Fruit fly (Drosophila melanogaster) whole organism, adult: Measurements from ENCODE around the gene capt.

ENCODE experiments used
- CG11617 ChIP-seq: fragments of 200-800 bp; sonication (Bioruptor generic); optimal IDR thresholded peaks from 2 replicates; lab custom pipeline; 2017; ENCODE audit warnings: mild to moderate bottlenecking, missing biosample characterization, missing genetic modification reagents, missing genetic modification characterization
- CG12768 ChIP-seq: fragments of 200-800 bp; sonication (Bioruptor generic); optimal IDR thresholded peaks from 2 replicates; lab custom pipeline; 2017; ENCODE audit warnings: missing biosample characterization, missing genetic modification characterization, mild to moderate bottlenecking, moderate library complexity, missing genetic modification reagents
- CG14711 ChIP-seq: fragments of 200-800 bp; sonication (Bioruptor generic); optimal IDR thresholded peaks from 2 replicates; lab custom pipeline; 2018; ENCODE audit warnings: missing biosample characterization, mild to moderate bottlenecking, missing genetic modification characterization, moderate library complexity
- CG1620 ChIP-seq: fragments of 200-800 bp; sonication (Bioruptor generic); optimal IDR thresholded peaks from 2 replicates; lab custom pipeline; 2016; ENCODE audit warnings: missing biosample characterization, missing genetic modification characterization
- CG33017 ChIP-seq: fragments of 200-800 bp; sonication (Bioruptor generic); optimal IDR thresholded peaks from 2 replicates; lab custom pipeline; 2018; ENCODE audit warnings: missing biosample characterization, mild to moderate bottlenecking, missing genetic modification characterization, moderate library complexity
- CG5204 ChIP-seq: fragments of 200-800 bp; sonication (Bioruptor generic); optimal IDR thresholded peaks from 2 replicates; lab custom pipeline; 2016; ENCODE audit warnings: missing biosample characterization, missing genetic modification characterization
- CG7045 ChIP-seq: fragments of 200-800 bp; sonication (Bioruptor generic); optimal IDR thresholded peaks from 2 replicates; lab custom pipeline; 2017; ENCODE audit warnings: missing biosample characterization, mild to moderate bottlenecking, missing genetic modification characterization
- CG7101 ChIP-seq: fragments of 200-800 bp; sonication (Bioruptor generic); optimal IDR thresholded peaks from 2 replicates; lab custom pipeline; 2018; ENCODE audit warnings: missing biosample characterization, mild to moderate bottlenecking, missing genetic modification characterization, moderate library complexity
- Clk ChIP-seq: fragments of 200-800 bp; sonication (Bioruptor generic); optimal IDR thresholded peaks from 2 replicates; lab custom pipeline; 2017; ENCODE audit warnings: missing biosample characterization, missing genetic modification characterization
- Crg-1 ChIP-seq: fragments of 200-800 bp; sonication (Bioruptor generic); optimal IDR thresholded peaks from 2 replicates; lab custom pipeline; 2016; ENCODE audit warnings: missing biosample characterization, missing genetic modification characterization
- Hr96 ChIP-seq: fragments of 200-800 bp; sonication (Bioruptor generic); optimal IDR thresholded peaks from 2 replicates; lab custom pipeline; 2016; ENCODE audit warnings: missing biosample characterization, missing genetic modification characterization
- Mnt ChIP-seq: fragments of 200-800 bp; sonication (Bioruptor generic); optimal IDR thresholded peaks from 2 replicates; lab custom pipeline; 2016; ENCODE audit warnings: missing biosample characterization, mild to moderate bottlenecking, missing genetic modification characterization
- bab1 ChIP-seq: fragments of 200-800 bp; sonication (Bioruptor generic); optimal IDR thresholded peaks from 3 replicates; lab custom pipeline; 2019; ENCODE audit warnings: missing biosample characterization, mild to moderate bottlenecking, missing genetic modification characterization, moderate library complexity
- cic ChIP-seq: fragments of 200-800 bp; sonication (Bioruptor generic); optimal IDR thresholded peaks from 2 replicates; lab custom pipeline; 2017; ENCODE audit warnings: missing biosample characterization, mild to moderate bottlenecking, missing genetic modification characterization, moderate library complexity
- cnc ChIP-seq, 2 experiments: fragments of >200 bp; optimal IDR thresholded peaks; 2 replicates each; lab custom pipeline; 2017
- kay ChIP-seq: fragments of 200-800 bp; sonication (Bioruptor generic); peaks from one replicate; lab custom pipeline; 2016; ENCODE audit warnings: missing biosample characterization, missing genetic modification characterization, borderline replicate concordance
- ovo ChIP-seq: fragments of 200-800 bp; sonication (Bioruptor generic); optimal IDR thresholded peaks from 2 replicates; lab custom pipeline; 2016; ENCODE audit warnings: missing biosample characterization, missing genetic modification characterization
- pad ChIP-seq: fragments of 200-800 bp; sonication (Bioruptor generic); optimal IDR thresholded peaks from 3 replicates; lab custom pipeline; 2017; ENCODE audit warnings: missing biosample characterization, missing genetic modification characterization, mild to moderate bottlenecking, moderate library complexity, missing genetic modification reagents
- tj ChIP-seq: fragments of 200-800 bp; sonication (Bioruptor generic); optimal IDR thresholded peaks from 3 replicates; lab custom pipeline; 2017; ENCODE audit warnings: missing biosample characterization, mild to moderate bottlenecking, missing genetic modification characterization, moderate library complexity
- toe ChIP-seq: fragments of 200-800 bp; sonication (Bioruptor generic); optimal IDR thresholded peaks from 2 replicates; lab custom pipeline; 2016; ENCODE audit warnings: missing biosample characterization, missing genetic modification characterization

The capt gene

DNA sequence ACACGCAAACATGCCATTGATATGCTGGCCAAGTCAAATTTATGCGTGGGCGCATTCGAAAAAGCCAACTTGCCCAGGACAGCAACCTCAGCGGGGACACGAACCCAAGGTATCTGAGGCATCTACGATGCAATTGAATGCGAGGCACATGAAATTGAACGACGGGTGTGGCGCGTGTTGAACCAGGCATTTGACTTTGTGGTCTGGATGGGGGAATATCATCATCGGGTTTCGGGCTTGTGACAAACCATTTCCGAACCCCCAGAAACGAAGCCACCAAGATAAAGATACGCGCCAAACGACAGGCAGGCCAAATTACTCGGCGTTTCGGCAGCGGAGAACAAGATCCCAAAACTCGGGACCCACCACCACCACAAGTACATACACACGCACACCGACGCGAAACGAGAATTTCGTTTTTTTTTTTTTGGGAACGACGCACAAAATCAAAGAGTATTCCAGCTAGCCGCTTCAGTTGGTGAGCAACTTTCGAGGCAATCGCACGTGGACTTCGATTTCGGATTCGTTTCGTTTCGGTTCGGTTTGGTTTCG, 15.3 kb downstream of the capt start, which contains the start of gene MFS3:
Gene MFS3 (plus strand): TSS at position 472 of the 552 bp plus-strand sequence.
- TF ChIP-seq CG7045 (GFP tag; lab: Kevin White, UChicago) (no peak), Hr96 (GFP tag; lab: Kevin White, UChicago) (no peak), pad (peak; percentile 39), kay (GFP tag; lab: Kevin White, UChicago) (no peak)

DNA sequence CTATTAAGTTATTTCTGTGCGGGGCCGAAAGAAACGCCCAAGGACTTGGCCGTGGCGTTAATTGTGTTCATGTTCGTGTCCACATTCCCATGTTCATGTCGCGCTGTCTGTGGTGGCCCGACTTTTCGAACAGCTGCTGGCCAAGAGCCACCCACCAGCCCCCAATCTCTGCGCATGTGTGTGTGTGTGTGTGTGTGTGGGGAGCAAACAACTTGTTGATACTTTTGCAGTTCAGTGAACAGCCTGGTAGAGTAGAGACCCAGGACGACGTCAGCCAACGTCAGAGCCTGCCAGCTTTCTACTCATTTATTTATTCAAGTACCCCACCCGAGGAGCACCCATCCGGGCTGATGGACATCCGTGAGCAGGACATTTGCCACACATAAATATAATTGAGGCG, 21.1 kb downstream of the capt start:
- TF ChIP-seq toe (no peak), CG1620 (no peak), bab1 (no peak), CG12768 (GFP tag; lab: Kevin White, UChicago) (no peak), CG11617 (GFP tag; lab: Kevin White, UChicago) (no peak), CG5204 (GFP tag; lab: Kevin White, UChicago) (no peak), CG14711 (tag; lab: Kevin White, UChicago) (no peak), tj (no peak), Mnt (no peak), Hr96 (GFP tag; lab: Kevin White, UChicago) (no peak), cic (no peak), CG33017 (tag; lab: Kevin White, UChicago) (no peak), Clk (no peak), cnc (optimal IDR thresholded peaks at IDR 0.05; lab: Kevin White, UChicago) (no peak), Crg-1 (GFP tag; lab: Kevin White, UChicago) (no peak), kay (GFP tag; lab: Kevin White, UChicago) (no peak), CG7101 (tag; lab: Kevin White, UChicago) (no peak), pad (no peak)

DNA sequence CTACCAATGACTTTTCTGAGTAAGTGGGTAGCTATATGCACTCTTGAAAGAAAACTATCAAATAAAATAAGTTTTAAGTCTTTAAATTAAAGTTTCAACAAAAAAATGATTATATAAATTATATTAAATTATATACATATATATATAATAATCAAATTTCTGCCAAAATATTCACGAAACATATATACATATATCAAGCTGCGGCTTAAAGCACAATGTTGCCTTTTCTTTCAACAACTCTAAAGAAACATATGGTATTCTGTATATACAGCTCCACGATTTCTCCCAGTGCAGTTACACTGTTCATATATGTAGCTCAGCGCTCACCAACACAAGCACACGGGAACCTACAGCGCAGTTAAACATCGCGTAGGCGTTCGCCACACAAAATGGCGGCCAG, 22.6 kb downstream of the capt start:
- TF ChIP-seq CG7045 (GFP tag; lab: Kevin White, UChicago) = peak; percentile 69
- TF ChIP-seq Clk = no peak
- no peak for TF ChIP-seq CG5204 (GFP tag; lab: Kevin White, UChicago)
- no peak for TF ChIP-seq bab1
- TF ChIP-seq CG1620 = no peak
- no peak for TF ChIP-seq cnc (optimal IDR thresholded peaks at IDR 0.05; lab: Kevin White, UChicago)
- TF ChIP-seq kay (GFP tag; lab: Kevin White, UChicago) = no peak
- no peak for TF ChIP-seq tj
- no peak for TF ChIP-seq pad
- TF ChIP-seq cic = no peak
- no peak for TF ChIP-seq ovo (GFP tag; lab: Kevin White, UChicago)
- peak; percentile 58 for TF ChIP-seq CG11617 (GFP tag; lab: Kevin White, UChicago)
- TF ChIP-seq CG12768 (GFP tag; lab: Kevin White, UChicago) = peak; percentile 39
- no peak for TF ChIP-seq Mnt
- no peak for TF ChIP-seq Crg-1 (GFP tag; lab: Kevin White, UChicago)
- peak; percentile 1 for TF ChIP-seq toe
- TF ChIP-seq CG14711 (tag; lab: Kevin White, UChicago) = peak; percentile 30
- no peak for TF ChIP-seq Hr96 (GFP tag; lab: Kevin White, UChicago)
- TF ChIP-seq CG7101 (tag; lab: Kevin White, UChicago) = peak; percentile 29
- peak; percentile 54 for TF ChIP-seq CG33017 (tag; lab: Kevin White, UChicago)

dm6 chr2L:1134011-1134743, 23.9 kb downstream of the capt start, which contains the start of the genes Iris and CG4577:
Gene Iris, minus strand, starts transcription at chr2L:1134098.
Gene CG4577, plus strand, starts transcription at chr2L:1134693.
- TF ChIP-seq tj (peak; percentile 96), cic (peak; percentile 55), CG11617 (GFP tag; lab: Kevin White, UChicago) (peak; percentile 25), CG7101 (tag; lab: Kevin White, UChicago) (peak; percentile 39), Mnt (no peak), CG7045 (GFP tag; lab: Kevin White, UChicago) (no peak)

DNA sequence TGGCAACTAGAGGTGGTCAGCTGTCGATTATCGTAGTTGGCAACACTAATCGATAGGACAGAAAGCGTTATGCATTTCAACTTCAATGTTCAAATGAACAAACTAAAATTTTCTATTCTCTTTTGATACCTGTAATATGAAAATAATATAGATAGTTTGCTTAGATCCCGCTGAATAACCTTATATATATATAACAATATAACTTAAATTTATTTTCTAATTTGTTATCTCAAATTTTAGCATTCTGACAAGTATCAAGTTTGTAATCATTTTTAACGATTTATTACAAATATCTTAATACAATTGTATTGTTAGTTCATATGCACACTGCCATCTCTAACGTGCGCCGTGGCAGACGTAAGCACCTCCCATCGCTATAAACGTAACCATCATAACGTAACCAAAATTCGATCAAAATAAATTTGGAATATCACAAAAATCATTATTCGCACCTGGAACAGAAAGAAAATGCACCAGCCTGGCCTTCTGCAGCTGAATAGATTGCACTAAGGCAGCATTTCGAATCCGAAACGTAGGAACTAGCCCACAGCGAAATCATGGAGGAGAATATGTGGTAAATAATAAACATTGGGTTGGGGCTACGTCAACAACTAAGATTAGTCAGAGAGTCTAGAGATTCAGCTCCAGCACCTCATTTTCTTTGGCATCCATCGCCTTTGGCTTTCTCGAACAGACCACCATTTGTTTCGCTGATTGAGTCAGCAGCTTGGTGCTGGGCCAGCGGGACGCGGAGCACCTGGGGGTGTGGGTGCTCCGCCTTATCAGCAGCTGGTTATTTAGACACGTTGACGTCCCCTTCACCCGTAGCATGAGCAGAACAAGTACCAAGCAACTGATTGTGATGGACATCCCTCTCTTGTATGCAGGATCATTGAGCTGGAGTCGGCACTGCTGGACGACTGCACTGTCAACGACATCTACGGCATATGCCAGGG, 28.9 kb downstream of the capt start, which contains the start of the genes Pino and TBC1D23:
Gene Pino (minus strand): TSS at position 22 of the 956 bp plus-strand sequence.
Gene TBC1D23 (plus strand): TSS at position 385 of the 956 bp plus-strand sequence.
- TF ChIP-seq CG7045 (GFP tag; lab: Kevin White, UChicago) (peak; percentile 73), bab1 (peak; percentile 48), CG14711 (tag; lab: Kevin White, UChicago) (peak; percentile 73), CG12768 (GFP tag; lab: Kevin White, UChicago) (peak; percentile 67), tj (peak; percentile 40), Crg-1 (GFP tag; lab: Kevin White, UChicago) (peak; percentile 54), cnc (optimal IDR thresholded peaks at IDR 0.05; lab: Kevin White, UChicago) (no peak), Clk (peak; percentile 45), CG7101 (tag; lab: Kevin White, UChicago) (peak; percentile 80), pad (peak; percentile 41), cic (no peak), CG5204 (GFP tag; lab: Kevin White, UChicago) (peak; percentile 75), CG33017 (tag; lab: Kevin White, UChicago) (peak; percentile 78), CG1620 (peak; percentile 58), ovo (GFP tag; lab: Kevin White, UChicago) (peak; percentile 36), kay (GFP tag; lab: Kevin White, UChicago) (no peak), toe (peak; percentile 83), CG11617 (GFP tag; lab: Kevin White, UChicago) (peak; percentile 75), Mnt (peak; percentile 15), Hr96 (GFP tag; lab: Kevin White, UChicago) (peak; percentile 55)
